Fruit fly (Drosophila melanogaster) whole organism, adult: ENCODE data around the gene CG11454.

Source experiments
- CG7101 ChIP-seq: fragments of 200-800 bp; sonication (Bioruptor generic); optimal IDR thresholded peaks from 2 replicates; lab custom pipeline; 2018; ENCODE audit warnings: missing biosample characterization, mild to moderate bottlenecking, missing genetic modification characterization, moderate library complexity
- Hr96 ChIP-seq: fragments of 200-800 bp; sonication (Bioruptor generic); optimal IDR thresholded peaks from 2 replicates; lab custom pipeline; 2016; ENCODE audit warnings: missing biosample characterization, missing genetic modification characterization
- Mnt ChIP-seq: fragments of 200-800 bp; sonication (Bioruptor generic); optimal IDR thresholded peaks from 2 replicates; lab custom pipeline; 2016; ENCODE audit warnings: missing biosample characterization, mild to moderate bottlenecking, missing genetic modification characterization
- kay ChIP-seq: fragments of 200-800 bp; sonication (Bioruptor generic); peaks from one replicate; lab custom pipeline; 2016; ENCODE audit warnings: missing biosample characterization, missing genetic modification characterization, borderline replicate concordance
- ovo ChIP-seq: fragments of 200-800 bp; sonication (Bioruptor generic); optimal IDR thresholded peaks from 2 replicates; lab custom pipeline; 2016; ENCODE audit warnings: missing biosample characterization, missing genetic modification characterization
- pad ChIP-seq: fragments of 200-800 bp; sonication (Bioruptor generic); optimal IDR thresholded peaks from 3 replicates; lab custom pipeline; 2017; ENCODE audit warnings: missing biosample characterization, missing genetic modification characterization, mild to moderate bottlenecking, moderate library complexity, missing genetic modification reagents

DNA sequence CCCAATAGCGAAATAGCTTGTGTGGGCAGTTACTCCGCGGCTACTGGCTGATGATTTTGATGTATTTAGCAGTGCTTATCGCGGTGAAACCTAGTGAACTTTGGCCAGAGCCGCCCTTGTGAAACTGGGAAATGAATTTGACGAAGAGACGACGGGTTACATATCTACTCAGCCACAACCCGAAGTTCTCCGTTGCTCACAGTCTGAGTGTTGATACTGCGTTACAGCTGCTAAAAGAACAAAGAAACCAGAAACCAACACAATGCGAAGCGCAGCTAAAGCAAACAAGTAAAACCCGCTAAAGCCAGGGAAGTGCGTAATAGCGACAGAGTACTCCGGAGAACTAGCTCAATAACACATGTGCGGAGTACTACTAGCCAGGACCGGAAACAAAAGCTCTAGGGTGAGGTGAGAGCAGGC, 14.8 kb upstream of the CG11454 start:
- no peak for TF ChIP-seq kay (GFP tag; lab: Kevin White, UChicago)
- TF ChIP-seq ovo: no peak
- no peak for TF ChIP-seq pad (GFP tag; lab: Kevin White, UChicago)
- TF ChIP-seq Mnt (GFP tag; lab: Kevin White, UChicago): no peak
- no peak for TF ChIP-seq CG7101
- no peak for TF ChIP-seq Hr96 (GFP tag; lab: Kevin White, UChicago)
